Fruit fly (Drosophila melanogaster) whole organism, embryonic: ENCODE results near the gene CG31102.
A peak's percentile ranks its signal among the peaks of the same experiment; 100 is the strongest.

ENCODE experiments used
- CG10321 ChIP-seq: fragments of 200-800 bp; sonication (Bioruptor generic); IDR thresholded peaks from 2 replicates; pipeline ENCODE4 v1.3.6; 2022; ENCODE audit warnings: missing biosample characterization, missing genetic modification characterization
- CG10462 ChIP-seq: fragments of 200-800 bp; sonication (Bioruptor generic); optimal IDR thresholded peaks from 2 replicates; lab custom pipeline; 2016; ENCODE audit warnings: missing biosample characterization, missing genetic modification characterization
- CG10959 ChIP-seq: fragments of 200-800 bp; sonication (Bioruptor generic); IDR thresholded peaks from 2 replicates; pipeline ENCODE4 v1.3.6; 2022; ENCODE audit warnings: missing biosample characterization, missing genetic modification characterization
- CG12769 ChIP-seq: fragments of 200-800 bp; sonication (Bioruptor generic); optimal IDR thresholded peaks from 2 replicates; lab custom pipeline; 2019; ENCODE audit warnings: missing biosample characterization, mild to moderate bottlenecking, missing genetic modification characterization, moderate library complexity
- CG14050 ChIP-seq: fragments of 200-800 bp; sonication (Bioruptor generic); IDR thresholded peaks from 3 replicates; pipeline ENCODE4 v1.3.6; 2022; ENCODE audit warnings: missing biosample characterization, missing genetic modification characterization
- CG1529 ChIP-seq: fragments of 200-800 bp; sonication (Bioruptor generic); optimal IDR thresholded peaks from 3 replicates; lab custom pipeline; 2018; ENCODE audit warnings: missing biosample characterization, missing genetic modification characterization
- CG15514 ChIP-seq: fragments of 200-800 bp; sonication (Bioruptor generic); optimal IDR thresholded peaks from 3 replicates; lab custom pipeline; 2017; ENCODE audit warnings: missing biosample characterization, missing genetic modification characterization, mild to moderate bottlenecking, moderate library complexity, missing genetic modification reagents
- CG17361 ChIP-seq: fragments of 200-800 bp; sonication (Bioruptor generic); IDR thresholded peaks from 3 replicates; pipeline ENCODE4 v1.3.6; 2022; ENCODE audit warnings: missing biosample characterization, missing genetic modification characterization
- CG2202 ChIP-seq: fragments of 200-800 bp; sonication (Bioruptor generic); optimal IDR thresholded peaks from 2 replicates; lab custom pipeline; 2018; ENCODE audit warnings: missing biosample characterization, mild to moderate bottlenecking, missing genetic modification characterization
- CG32772 ChIP-seq: fragments of 200-800 bp; sonication (Bioruptor generic); IDR thresholded peaks from 2 replicates; pipeline ENCODE4 v1.3.6; 2022; ENCODE audit warnings: missing biosample characterization, missing genetic modification characterization
- CG3281 ChIP-seq: fragments of 200-800 bp; sonication (Bioruptor generic); optimal IDR thresholded peaks from 3 replicates; lab custom pipeline; 2017; ENCODE audit warnings: missing biosample characterization, mild to moderate bottlenecking, missing genetic modification characterization
- CG3847 ChIP-seq: fragments of 200-800 bp; sonication (Bioruptor generic); IDR thresholded peaks from 2 replicates; pipeline ENCODE4 v1.3.6; 2022; ENCODE audit warnings: missing biosample characterization, missing genetic modification characterization
- CG4404 ChIP-seq: fragments of 200-800 bp; sonication (Bioruptor generic); IDR thresholded peaks from 2 replicates; pipeline ENCODE4 v1.3.6; 2022; ENCODE audit warnings: missing biosample characterization, missing genetic modification characterization
- CG5953 ChIP-seq: fragments of 200-800 bp; sonication (Bioruptor generic); IDR thresholded peaks from 2 replicates; pipeline ENCODE4 v1.3.6; 2022; ENCODE audit warnings: missing biosample characterization, missing genetic modification characterization
- CG6791 ChIP-seq: fragments of 200-800 bp; sonication (Bioruptor generic); IDR thresholded peaks from 3 replicates; pipeline ENCODE4 v1.3.6; 2022; ENCODE audit warnings: missing biosample characterization, missing genetic modification characterization; ENCODE audit not compliant: partially characterized antibody
- CG6854 ChIP-seq: fragments of 200-800 bp; sonication (Bioruptor generic); optimal IDR thresholded peaks from 3 replicates; lab custom pipeline; 2017; ENCODE audit warnings: missing biosample characterization, mild to moderate bottlenecking, missing genetic modification characterization
- CG8089 ChIP-seq: fragments of 200-800 bp; sonication (Bioruptor generic); optimal IDR thresholded peaks from 3 replicates; lab custom pipeline; 2016; ENCODE audit warnings: missing biosample characterization, missing genetic modification characterization
- CG9437 ChIP-seq: fragments of 200-800 bp; sonication (Bioruptor generic); optimal IDR thresholded peaks from 2 replicates; lab custom pipeline; 2018; ENCODE audit warnings: missing biosample characterization, mild to moderate bottlenecking, missing genetic modification characterization
- CHES-1-like ChIP-seq: fragments of 200-800 bp; sonication (Bioruptor generic); optimal IDR thresholded peaks from 2 replicates; lab custom pipeline; 2016; ENCODE audit warnings: missing biosample characterization, missing genetic modification characterization
- CTCF ChIP-seq: fragments of 200-800 bp; sonication (Bioruptor generic); optimal IDR thresholded peaks from 2 replicates; lab custom pipeline; 2017; ENCODE audit warnings: missing biosample characterization, mild to moderate bottlenecking, missing genetic modification characterization, moderate library complexity
- D ChIP-seq, 2 experiments: fragments of 200-800 bp in 1 of 2; fragments of >200 bp in 1 of 2; sonication (Bioruptor generic) in 1 of 2; optimal IDR thresholded peaks; 2 replicates in 1 of 2; 3 replicates in 1 of 2; lab custom pipeline; 2017; ENCODE audit warnings: mild to moderate bottlenecking in 1 of 2, missing biosample characterization in 1 of 2, missing genetic modification characterization in 1 of 2, missing genetic modification reagents in 1 of 2
- Deaf1 ChIP-seq: fragments of 200-800 bp; optimal IDR thresholded peaks from 3 replicates; lab custom pipeline; 2019; ENCODE audit warnings: missing biosample characterization, mild to moderate bottlenecking, missing genetic modification characterization, moderate library complexity
- Dp ChIP-seq: fragments of 200-800 bp; sonication (Bioruptor generic); optimal IDR thresholded peaks from 2 replicates; lab custom pipeline; 2018; ENCODE audit warnings: missing biosample characterization, mild to moderate bottlenecking, missing genetic modification characterization, moderate library complexity
- E2f1 ChIP-seq: fragments of 200-800 bp; sonication (Bioruptor generic); IDR thresholded peaks from 2 replicates; pipeline ENCODE4 v1.3.6; 2022; ENCODE audit warnings: missing biosample characterization, missing genetic modification characterization
- Ets97D ChIP-seq: fragments of 200-800 bp; sonication (Bioruptor generic); optimal IDR thresholded peaks from 3 replicates; lab custom pipeline; 2016; ENCODE audit warnings: missing biosample characterization, missing genetic modification characterization
- Fer3 ChIP-seq: fragments of 200-800 bp; sonication (Bioruptor generic); optimal IDR thresholded peaks from 2 replicates; lab custom pipeline; 2018; ENCODE audit warnings: missing biosample characterization, mild to moderate bottlenecking, missing genetic modification characterization, moderate library complexity
- Hr51 ChIP-seq, 2 experiments: fragments of 200-800 bp; sonication (Bioruptor generic); optimal IDR thresholded peaks; 2 replicates in 1 of 2; 3 replicates in 1 of 2; lab custom pipeline; 2016 to 2018; ENCODE audit warnings: missing biosample characterization in 2 of 2, missing genetic modification characterization in 2 of 2, mild to moderate bottlenecking in 1 of 2, moderate library complexity in 1 of 2
- Jarid2 ChIP-seq: fragments of 200-800 bp; sonication (Bioruptor generic); optimal IDR thresholded peaks from 3 replicates; lab custom pipeline; 2017; ENCODE audit warnings: mild to moderate bottlenecking, missing biosample characterization, missing genetic modification reagents, missing genetic modification characterization
- Meics ChIP-seq: fragments of 200-800 bp; sonication (Bioruptor generic); optimal IDR thresholded peaks from 2 replicates; lab custom pipeline; 2017; ENCODE audit warnings: missing biosample characterization, mild to moderate bottlenecking, missing genetic modification characterization
- Usf ChIP-seq: fragments of 200-800 bp; sonication (Bioruptor generic); optimal IDR thresholded peaks from 2 replicates; lab custom pipeline; 2017; ENCODE audit warnings: missing genotype, missing biosample characterization, missing genetic modification characterization
- bcd ChIP-seq: fragments of 200-800 bp; sonication (Bioruptor generic); optimal IDR thresholded peaks from 2 replicates; lab custom pipeline; 2017; ENCODE audit warnings: missing biosample characterization, mild to moderate bottlenecking, missing genetic modification characterization
- br ChIP-seq: fragments of >200 bp; optimal IDR thresholded peaks from 2 replicates; lab custom pipeline; 2017
- chinmo ChIP-seq: fragments of 200-800 bp; sonication (Bioruptor generic); IDR thresholded peaks from 4 replicates; pipeline ENCODE4 v1.3.6; 2022; ENCODE audit warnings: missing biosample characterization, missing genetic modification characterization; ENCODE audit not compliant: partially characterized antibody
- dmrt99B ChIP-seq: fragments of 200-800 bp; sonication (Bioruptor generic); optimal IDR thresholded peaks from 2 replicates; lab custom pipeline; 2018; ENCODE audit warnings: missing biosample characterization, mild to moderate bottlenecking, missing genetic modification characterization, moderate library complexity
- exex ChIP-seq: fragments of 200-800 bp; sonication (Bioruptor generic); optimal IDR thresholded peaks from 4 replicates; lab custom pipeline; 2018; ENCODE audit warnings: missing biosample characterization, mild to moderate bottlenecking, missing genetic modification characterization, moderate library complexity
- grn ChIP-seq: fragments of 200-800 bp; sonication (Bioruptor generic); optimal IDR thresholded peaks from 3 replicates; lab custom pipeline; 2017; ENCODE audit warnings: missing biosample characterization, missing genetic modification characterization
- hth ChIP-seq: fragments of >200 bp; optimal IDR thresholded peaks from 2 replicates; lab custom pipeline; 2017; ENCODE audit warnings: inconsistent platforms
- jumu ChIP-seq: fragments of 200-800 bp; sonication (Bioruptor generic); optimal IDR thresholded peaks from 3 replicates; lab custom pipeline; 2016; ENCODE audit warnings: missing biosample characterization, missing genetic modification characterization
- knrl ChIP-seq: fragments of 200-800 bp; sonication (Bioruptor generic); IDR thresholded peaks from 3 replicates; pipeline ENCODE4 v1.3.6; 2022; ENCODE audit warnings: missing biosample characterization, missing genetic modification characterization; ENCODE audit not compliant: partially characterized antibody
- lab ChIP-seq: fragments of 200-800 bp; sonication (Bioruptor generic); optimal IDR thresholded peaks from 3 replicates; lab custom pipeline; 2017; ENCODE audit warnings: missing biosample characterization, missing genetic modification characterization, mild to moderate bottlenecking, moderate library complexity, missing genetic modification reagents
- mirr ChIP-seq: fragments of 200-800 bp; sonication (Bioruptor generic); optimal IDR thresholded peaks from 3 replicates; lab custom pipeline; 2018; ENCODE audit warnings: missing biosample characterization, mild to moderate bottlenecking, missing genetic modification characterization
- nerfin-2 ChIP-seq: fragments of 200-800 bp; sonication (Bioruptor generic); IDR thresholded peaks from 2 replicates; pipeline ENCODE4 v1.3.6; 2022; ENCODE audit warnings: missing biosample characterization, missing genetic modification characterization; ENCODE audit not compliant: partially characterized antibody
- nom ChIP-seq: fragments of 200-800 bp; sonication (Bioruptor generic); optimal IDR thresholded peaks from 2 replicates; lab custom pipeline; 2017; ENCODE audit warnings: missing biosample characterization, missing genetic modification characterization, mild to moderate bottlenecking, moderate library complexity, missing genetic modification reagents
- pb ChIP-seq: fragments of 200-800 bp; sonication (Bioruptor generic); optimal IDR thresholded peaks from 3 replicates; lab custom pipeline; 2016; ENCODE audit warnings: missing biosample characterization, missing genetic modification characterization
- rib ChIP-seq: fragments of 200-800 bp; sonication (Bioruptor generic); IDR thresholded peaks from 2 replicates; pipeline ENCODE4 v1.3.6; 2022; ENCODE audit warnings: missing biosample characterization, missing genetic modification characterization
- sd ChIP-seq: fragments of 200-800 bp; sonication (Bioruptor generic); optimal IDR thresholded peaks from 3 replicates; lab custom pipeline; 2018; ENCODE audit warnings: missing biosample characterization, mild to moderate bottlenecking, missing genetic modification characterization, moderate library complexity
- sens ChIP-seq: fragments of 200-800 bp; sonication (Bioruptor generic); peaks from one replicate; lab custom pipeline; 2016; ENCODE audit warnings: missing biosample characterization, missing genetic modification characterization
- seq ChIP-seq: fragments of 200-800 bp; sonication (Bioruptor generic); IDR thresholded peaks from 2 replicates; pipeline ENCODE4 v1.3.6; 2022; ENCODE audit warnings: missing biosample characterization, missing genetic modification characterization
- sima ChIP-seq: fragments of 200-800 bp; sonication (Bioruptor generic); optimal IDR thresholded peaks from 2 replicates; lab custom pipeline; 2016; ENCODE audit warnings: missing biosample characterization, missing genetic modification characterization
- sug ChIP-seq: fragments of 200-800 bp; optimal IDR thresholded peaks from 2 replicates; lab custom pipeline; 2019; ENCODE audit warnings: missing biosample characterization, mild to moderate bottlenecking, missing genetic modification characterization, moderate library complexity
- unpg ChIP-seq: fragments of 200-800 bp; sonication (Bioruptor generic); optimal IDR thresholded peaks from 3 replicates; lab custom pipeline; 2018; ENCODE audit warnings: missing biosample characterization, mild to moderate bottlenecking, missing genetic modification characterization, moderate library complexity

Gene CG31102

dm6 chr3R:25313771-25314170 lies 18.4 kb upstream of the CG31102 start, which contains the start of gene CG31087:
Gene CG31087, minus strand, starts transcription at chr3R:25313833.
- TF ChIP-seq Fer3 (tag; lab: Kevin White, UChicago) (no peak), CG1529 (no peak), CG10462 (GFP tag; lab: Kevin White, UChicago) (no peak), grn (GFP tag; lab: Kevin White, UChicago) (peak; percentile 12), seq (GFP tag; lab: Robert Waterston, UW) (no peak), exex (tag; lab: Kevin White, UChicago) (peak; percentile 56), jumu (GFP tag; lab: Kevin White, UChicago) (no peak), hth (lab: Kevin White, UChicago) (no peak), E2f1 (GFP tag; lab: Robert Waterston, UW) (no peak), knrl (GFP tag; lab: Robert Waterston, UW) (no peak), CG4404 (GFP tag; lab: Robert Waterston, UW) (no peak), CG3847 (GFP tag; lab: Robert Waterston, UW) (no peak), nerfin-2 (no peak), sima (GFP tag; lab: Kevin White, UChicago) (no peak), CHES-1-like (GFP tag; lab: Kevin White, UChicago) (no peak), Deaf1 (peak; percentile 51), Usf (GFP tag; lab: Kevin White, UChicago) (no peak), sd (tag; lab: Kevin White, UChicago) (peak; percentile 2), CG6854 (GFP tag; lab: Kevin White, UChicago) (no peak), CG6791 (GFP tag; lab: Robert Waterston, UW) (no peak), sug (tag; lab: Kevin White, UChicago) (peak; percentile 15), chinmo (GFP tag; lab: Robert Waterston, UW) (0 out of 4 replicates have a peak, but pooled peaks have one; percentile 57), CG17361 (GFP tag; lab: Robert Waterston, UW) (no peak), lab (GFP tag; lab: Kevin White, UChicago) (peak; percentile 50), br (lab: Kevin White, UChicago) (no peak), sens (GFP tag; lab: Kevin White, UChicago) (peak; percentile 67), CG12769 (tag; lab: Kevin White, UChicago) (peak; percentile 40)

DNA sequence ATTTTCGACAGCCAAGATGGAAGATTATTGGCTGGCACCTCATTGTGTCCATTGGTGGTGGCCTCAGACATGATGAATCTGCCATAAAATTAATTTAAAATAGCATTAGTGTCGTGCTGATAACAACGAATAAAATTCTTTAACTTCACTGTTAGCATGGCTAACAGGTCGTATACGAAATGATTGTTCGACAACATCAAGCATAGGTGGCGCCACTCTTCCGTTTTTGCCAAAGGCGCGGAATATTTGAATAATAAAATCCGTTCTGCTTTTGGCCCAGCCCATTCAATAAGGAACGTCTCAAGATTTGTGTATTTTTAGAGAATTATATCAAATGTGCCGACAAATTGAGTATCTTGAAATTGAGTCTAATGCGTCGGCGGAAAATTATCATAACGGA lies 17.2 kb upstream of the CG31102 start:
- TF ChIP-seq rib (GFP tag; lab: Robert Waterston, UW) (no peak), CG9437 (GFP tag; lab: Kevin White, UChicago) (peak; percentile 1), Dp (GFP tag; lab: Kevin White, UChicago) (peak; percentile 45), CG10959 (GFP tag; lab: Robert Waterston, UW) (no peak), D (optimal IDR thresholded peaks at IDR 0.05; lab: Kevin White, UChicago) (no peak), D (GFP tag; optimal IDR thresholded peaks at IDR 0.05; lab: Kevin White, UChicago) (no peak), bcd (GFP tag; lab: Kevin White, UChicago) (peak; percentile 3), nom (GFP tag; lab: Kevin White, UChicago) (no peak), CG14050 (no peak), CG8089 (GFP tag; lab: Kevin White, UChicago) (no peak), CG3281 (GFP tag; lab: Kevin White, UChicago) (peak; percentile 11), Ets97D (GFP tag; lab: Kevin White, UChicago) (peak; percentile 22), dmrt99B (tag; lab: Kevin White, UChicago) (no peak), unpg (GFP tag; lab: Kevin White, UChicago) (no peak), CG2202 (tag; lab: Kevin White, UChicago) (no peak), chinmo (GFP tag; lab: Robert Waterston, UW) (no peak), Meics (GFP tag; lab: Kevin White, UChicago) (peak; percentile 27), CG10321 (no peak), Jarid2 (GFP tag; lab: Kevin White, UChicago) (no peak), CTCF (GFP tag; lab: Kevin White, UChicago) (peak; percentile 89), CG15514 (GFP tag; lab: Kevin White, UChicago) (peak; percentile 29), CG32772 (GFP tag; lab: Robert Waterston, UW) (no peak), mirr (GFP tag; lab: Kevin White, UChicago) (peak; percentile 49), Hr51 (GFP tag; optimal IDR thresholded peaks at IDR 0.05; lab: Kevin White, UChicago) (no peak), CG5953 (GFP tag; lab: Robert Waterston, UW) (no peak), lab (GFP tag; lab: Kevin White, UChicago) (peak; percentile 26), pb (GFP tag; lab: Kevin White, UChicago) (no peak)
